Worm (Caenorhabditis elegans): ENCODE data around the gene H03G16.6.

H03G16.6 gene

ce11 chrX:15100369-15100963, 48.0 kb downstream of the H03G16.6 start, which contains the start of gene dhhc-1 (continued):
- TF ChIP-seq vab-15 (tag; optimal IDR thresholded peaks at IDR 0.05) (no peak), rnt-1 (tag; optimal IDR thresholded peaks at IDR 0.05) (peak; percentile 28), fkh-8 (tag; optimal IDR thresholded peaks at IDR 0.05) (no peak), nhr-71 (tag; optimal IDR thresholded peaks at IDR 0.05) (peak; percentile 60), mef-2 (tag; optimal IDR thresholded peaks at IDR 0.05) (no peak), tlp-1 (tag; optimal IDR thresholded peaks at IDR 0.05) (no peak), zip-4 (GFP tag; optimal IDR thresholded peaks at IDR 0.05) (no peak), lin-39 (tag; optimal IDR thresholded peaks at IDR 0.05) (peak; percentile 25), unc-98 (GFP tag; IDR thresholded peaks at IDR 0.05) (no peak), nhr-47 (tag; optimal IDR thresholded peaks at IDR 0.05) (peak; percentile 29), aly-2 (tag; optimal IDR thresholded peaks at IDR 0.05) (no peak), lsy-2 (tag; optimal IDR thresholded peaks at IDR 0.05) (peak in 1 of 2 experiments; percentile 15), xbp-1 (tag; optimal IDR thresholded peaks at IDR 0.05) (peak; percentile 24), irx-1 (tag; optimal IDR thresholded peaks at IDR 0.05) (no peak), dpl-1 (GFP tag; optimal IDR thresholded peaks at IDR 0.05) (peak in 1 of 3 experiments; percentile 6), ama-1 (optimal IDR thresholded peaks at IDR 0.05) (no peak), nhr-19 (GFP tag; conservative IDR thresholded peaks at IDR 0.05) (peak; percentile 35; the same call in 1 of the 2 replicates), ztf-4 (tag; optimal IDR thresholded peaks at IDR 0.05) (no peak), lin-35 (GFP tag; optimal IDR thresholded peaks at IDR 0.05) (peak; percentile 16 to 24), zag-1 (tag; optimal IDR thresholded peaks at IDR 0.05) (no peak), ceh-82 (tag; optimal IDR thresholded peaks at IDR 0.05) (peak; percentile 19 to 60 (median 28))

All from whole organism, L1 larva.